Fruit fly (Drosophila melanogaster) whole organism, wandering third instar larva: ENCODE data around the gene spz4.

Source experiments
- Abd-B ChIP-seq: fragments of >200 bp; optimal IDR thresholded peaks from 2 replicates; lab custom pipeline; 2017; ENCODE audit warnings: missing biosample characterization, missing genetic modification characterization
- CG32264 ChIP-seq: fragments of 200-800 bp; sonication (Bioruptor generic); optimal IDR thresholded peaks from 2 replicates; lab custom pipeline; 2016; ENCODE audit warnings: missing biosample characterization, missing genetic modification characterization
- Dfd ChIP-seq: fragments of >200 bp; optimal IDR thresholded peaks from 2 replicates; lab custom pipeline; 2017; ENCODE audit warnings: missing biosample characterization, missing genetic modification characterization
- GATAd ChIP-seq: sonication (Bioruptor generic); optimal IDR thresholded peaks from 2 replicates; lab custom pipeline; 2016; ENCODE audit warnings: missing biosample characterization, missing genetic modification characterization
- Hnf4 ChIP-seq: fragments of 200-800 bp; sonication (Bioruptor generic); optimal IDR thresholded peaks from 2 replicates; lab custom pipeline; 2016; ENCODE audit warnings: missing biosample characterization, mild to moderate bottlenecking, missing genetic modification characterization
- Hr83 ChIP-seq: fragments of 200-300 bp; sonication (Bioruptor generic); optimal IDR thresholded peaks from 2 replicates; lab custom pipeline; 2016; ENCODE audit warnings: missing biosample characterization, mild to moderate bottlenecking, missing genetic modification characterization, moderate library complexity; ENCODE audit not compliant: poor library complexity, severe bottlenecking
- Sp1 ChIP-seq: fragments of 200-800 bp; sonication (Bioruptor generic); optimal IDR thresholded peaks from 3 replicates; lab custom pipeline; 2019; ENCODE audit warnings: missing biosample characterization, mild to moderate bottlenecking, missing genetic modification characterization, moderate library complexity
- brk ChIP-seq: fragments of 200-800 bp; sonication (Bioruptor generic); optimal IDR thresholded peaks from 2 replicates; lab custom pipeline; 2016; ENCODE audit warnings: missing biosample characterization, mild to moderate bottlenecking, missing genetic modification characterization
- dl ChIP-seq, 2 experiments: fragments of 175-275, 200-275 bp in 1 of 2; fragments of 200-275 bp in 1 of 2; sonication (Bioruptor generic); optimal IDR thresholded peaks; lab custom pipeline; 2018; ENCODE audit warnings: mild to moderate bottlenecking in 2 of 2, missing biosample characterization in 2 of 2, missing genetic modification characterization in 2 of 2, moderate library complexity in 2 of 2; ENCODE audit not compliant: partially characterized antibody in 2 of 2, insufficient read depth in 1 of 2
- h ChIP-seq: fragments of 200-800 bp; sonication (Bioruptor generic); optimal IDR thresholded peaks from 3 replicates; lab custom pipeline; 2016; ENCODE audit warnings: missing biosample characterization, mild to moderate bottlenecking, missing genetic modification characterization
- jim ChIP-seq: fragments of 175-275, 200-325 bp; sonication (Bioruptor generic); optimal IDR thresholded peaks from 2 replicates; lab custom pipeline; 2016; ENCODE audit warnings: missing biosample characterization, mild to moderate bottlenecking, missing genetic modification characterization
- pan ChIP-seq: fragments of >200 bp; optimal IDR thresholded peaks from 2 replicates; lab custom pipeline; 2017
- sv ChIP-seq: fragments of 200-800 bp; sonication (Bioruptor generic); optimal IDR thresholded peaks from 3 replicates; lab custom pipeline; 2016; ENCODE audit warnings: missing biosample characterization, missing genetic modification characterization
- usp ChIP-seq: fragments of >200 bp; optimal IDR thresholded peaks from 2 replicates; lab custom pipeline; 2017; ENCODE audit warnings: missing biosample characterization, missing genetic modification characterization

DNA sequence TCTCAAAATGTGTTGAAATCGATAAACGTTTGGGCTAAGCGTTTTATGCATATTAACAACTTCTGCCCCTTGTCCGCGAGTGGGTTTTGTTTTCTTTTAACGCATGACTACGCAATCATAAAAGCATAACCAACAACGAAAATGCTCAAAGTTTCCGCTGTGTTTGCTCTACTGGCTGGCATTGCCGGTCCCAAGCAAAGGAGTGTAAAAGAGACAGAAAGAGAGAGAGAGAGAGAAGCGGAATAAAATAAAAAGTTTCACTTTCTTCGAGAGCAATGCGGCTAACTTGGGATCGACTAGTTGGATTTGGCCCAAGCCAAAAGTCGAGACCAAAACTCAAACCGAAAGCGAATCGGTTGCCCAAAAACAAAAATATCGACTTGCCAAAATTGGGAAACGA lies 1.2 kb downstream of the spz4 start:
- TF ChIP-seq Dfd (GFP tag; lab: Kevin White, UChicago) = no peak
- no peak for TF ChIP-seq Hr83 (GFP tag; lab: Kevin White, UChicago)
- TF ChIP-seq jim (GFP tag; lab: Kevin White, UChicago) = no peak
- TF ChIP-seq usp = no peak
- TF ChIP-seq brk (GFP tag; lab: Kevin White, UChicago) = no peak
- TF ChIP-seq sv (GFP tag; lab: Kevin White, UChicago) = no peak
- TF ChIP-seq Sp1 (GFP tag; lab: Kevin White, UChicago) = no peak
- no peak for TF ChIP-seq h (GFP tag; lab: Kevin White, UChicago)
- no peak for TF ChIP-seq Hnf4 (GFP tag; lab: Kevin White, UChicago)
- no peak for TF ChIP-seq CG32264
- no peak for TF ChIP-seq Abd-B (GFP tag; lab: Kevin White, UChicago)
- no peak for TF ChIP-seq dl (GFP tag; optimal IDR thresholded peaks at IDR 0.05; lab: Kevin White, UChicago; ENCODE audit: insufficient read depth in 1 of 2, partially characterized antibody in 2 of 2)
- no peak for TF ChIP-seq GATAd (GFP tag; lab: Kevin White, UChicago)
- TF ChIP-seq pan (lab: Kevin White, UChicago) = no peak
